Worm (Caenorhabditis elegans) whole organism, young adult: ENCODE measurements around the gene R04E5.9.
A peak's percentile ranks its signal among the peaks of the same experiment; 100 is the strongest.

Experiments used
- B0261.1 ChIP-seq: sonication (generic microtip); optimal IDR thresholded peaks from 2 replicates; lab custom pipeline; 2016; ENCODE audit warnings: mild to moderate bottlenecking, missing genetic modification characterization, moderate library complexity, missing compliant biosample characterization
- F10E7.11 ChIP-seq: sonication (generic microtip); optimal IDR thresholded peaks from 2 replicates; lab custom pipeline; 2017; ENCODE audit warnings: mild to moderate bottlenecking, missing genetic modification characterization, moderate library complexity, missing compliant biosample characterization
- F22D6.2 ChIP-seq: sonication (generic microtip); optimal IDR thresholded peaks from 2 replicates; lab custom pipeline; 2016; ENCODE audit warnings: mild to moderate bottlenecking, missing genetic modification characterization, missing compliant biosample characterization
- F37B4.10 ChIP-seq: fragments of 200-800 bp; sonication (Bioruptor generic); IDR thresholded peaks from 2 replicates; pipeline ENCODE4 v1.3.6; 2022; ENCODE audit warnings: missing genetic modification characterization, missing compliant biosample characterization
- F52B5.7 ChIP-seq: sonication (generic microtip); optimal IDR thresholded peaks from 2 replicates; lab custom pipeline; 2016; ENCODE audit warnings: mild to moderate bottlenecking, missing genetic modification characterization, missing compliant biosample characterization
- Y53F4B.3 ChIP-seq: fragments of 200-800 bp; sonication (Bioruptor generic); IDR thresholded peaks from 2 replicates; pipeline ENCODE4 v1.3.6; 2022; ENCODE audit warnings: missing genetic modification reagents, missing genetic modification characterization, missing compliant biosample characterization
- aptf-2 ChIP-seq: fragments of 200-800 bp; sonication (Bioruptor generic); conservative IDR thresholded peaks from 2 replicates; pipeline ENCODE4 v1.3.6; 2022; ENCODE audit warnings: missing genetic modification reagents, missing genetic modification characterization, missing compliant biosample characterization
- aptf-3 ChIP-seq: fragments of 200-800 bp; sonication (Bioruptor generic); IDR thresholded peaks from 2 replicates; pipeline ENCODE4 v1.3.6; 2022; ENCODE audit warnings: missing genetic modification characterization, missing compliant biosample characterization
- ceh-40 ChIP-seq: fragments of 200-800 bp; sonication (Bioruptor generic); IDR thresholded peaks from 2 replicates; pipeline ENCODE4 v1.3.6; 2022; ENCODE audit warnings: missing genetic modification characterization, missing compliant biosample characterization
- ceh-79 ChIP-seq: sonication (generic microtip); optimal IDR thresholded peaks from 2 replicates; lab custom pipeline; 2017; ENCODE audit warnings: mild to moderate bottlenecking, missing genetic modification characterization, missing compliant biosample characterization
- chd-7 ChIP-seq: sonication (generic microtip); optimal IDR thresholded peaks from 2 replicates; lab custom pipeline; 2016; ENCODE audit warnings: mild to moderate bottlenecking, missing genetic modification characterization, moderate library complexity, missing compliant biosample characterization
- dpl-1 ChIP-seq: fragments of 150-350 bp; optimal IDR thresholded peaks from 2 replicates; lab custom pipeline; 2014; ENCODE audit warnings: missing biosample characterization, missing genetic modification reagents, missing genetic modification characterization
- egrh-3 ChIP-seq: fragments of 200-800 bp; sonication (Bioruptor generic); IDR thresholded peaks from 2 replicates; pipeline ENCODE4 v1.3.6; 2022; ENCODE audit warnings: missing genetic modification reagents, missing genetic modification characterization, missing compliant biosample characterization
- ets-4 ChIP-seq: fragments of 200-800 bp; sonication (Bioruptor generic); optimal IDR thresholded peaks from 2 replicates; lab custom pipeline; 2018; ENCODE audit warnings: mild to moderate bottlenecking, missing genetic modification characterization, missing compliant biosample characterization
- hlh-26 ChIP-seq: fragments of 200-800 bp; sonication (Bioruptor generic); conservative IDR thresholded peaks from 2 replicates; pipeline ENCODE4 v1.3.6; 2022; ENCODE audit warnings: missing genetic modification reagents, missing genetic modification characterization, missing compliant biosample characterization
- hmg-20 ChIP-seq: fragments of 200-800 bp; sonication (Bioruptor generic); IDR thresholded peaks from 2 replicates; pipeline ENCODE4 v1.3.6; 2022; ENCODE audit warnings: missing genetic modification reagents, missing genetic modification characterization, missing compliant biosample characterization
- lsl-1 ChIP-seq: fragments of 200-800 bp; sonication (Bioruptor generic); optimal IDR thresholded peaks from 2 replicates; lab custom pipeline; 2018; ENCODE audit warnings: mild to moderate bottlenecking, missing genetic modification characterization, moderate library complexity, missing compliant biosample characterization
- madf-10 ChIP-seq: sonication (generic microtip); optimal IDR thresholded peaks from 2 replicates; lab custom pipeline; 2016; ENCODE audit warnings: mild to moderate bottlenecking, missing genetic modification characterization, missing compliant biosample characterization
- madf-3 ChIP-seq: fragments of 200-800 bp; sonication (Bioruptor generic); IDR thresholded peaks from 2 replicates; pipeline ENCODE4 v1.3.6; 2022; ENCODE audit warnings: missing genetic modification reagents, missing genetic modification characterization, missing compliant biosample characterization
- madf-6 ChIP-seq: fragments of 200-800 bp; sonication (Bioruptor generic); IDR thresholded peaks from 2 replicates; pipeline ENCODE4 v1.3.6; 2022; ENCODE audit warnings: missing genetic modification reagents, missing genetic modification characterization, missing compliant biosample characterization
- mes-4 ChIP-seq: sonication (generic microtip); optimal IDR thresholded peaks from 2 replicates; lab custom pipeline; 2016; ENCODE audit warnings: missing genotype, missing genetic modification characterization, missing compliant biosample characterization
- nfya-2 ChIP-seq: fragments of 200-800 bp; sonication (Bioruptor generic); IDR thresholded peaks from 2 replicates; pipeline ENCODE4 v1.3.6; 2022; ENCODE audit warnings: missing genetic modification reagents, missing genetic modification characterization, missing compliant biosample characterization
- nfyb-1 ChIP-seq: fragments of 200-800 bp; sonication (Bioruptor generic); IDR thresholded peaks from 2 replicates; pipeline ENCODE4 v1.3.6; 2022; ENCODE audit warnings: missing genetic modification reagents, missing genetic modification characterization, missing compliant biosample characterization
- nhr-120 ChIP-seq: fragments of 200-800 bp; sonication (Bioruptor generic); IDR thresholded peaks from 2 replicates; pipeline ENCODE4 v1.3.6; 2022; ENCODE audit warnings: missing genetic modification characterization, missing compliant biosample characterization
- nhr-179 ChIP-seq: sonication (generic microtip); optimal IDR thresholded peaks from 2 replicates; lab custom pipeline; 2016; ENCODE audit warnings: mild to moderate bottlenecking, missing genetic modification characterization, missing compliant biosample characterization
- nhr-27 ChIP-seq: fragments of 200-800 bp; sonication (Bioruptor generic); optimal IDR thresholded peaks from 2 replicates; lab custom pipeline; 2018; ENCODE audit warnings: mild to moderate bottlenecking, missing genetic modification characterization, moderate library complexity, missing compliant biosample characterization
- nhr-80 ChIP-seq: sonication (generic microtip); optimal IDR thresholded peaks from 2 replicates; lab custom pipeline; 2016; ENCODE audit warnings: missing genetic modification characterization, missing compliant biosample characterization
- pha-4 ChIP-seq: fragments of 150-350 bp; sonication (generic microtip); optimal IDR thresholded peaks from 2 replicates; lab custom pipeline; 2014; ENCODE audit warnings: missing biosample characterization, missing genetic modification reagents, missing genetic modification characterization
- repo-1 ChIP-seq: sonication (generic microtip); optimal IDR thresholded peaks from 2 replicates; lab custom pipeline; 2017; ENCODE audit warnings: mild to moderate bottlenecking, missing genetic modification characterization, missing compliant biosample characterization
- rpc-1 ChIP-seq, 2 experiments: fragments of 150-350 bp in 1 of 2; sonication (generic microtip) in 1 of 2; optimal IDR thresholded peaks; 2 replicates each; lab custom pipeline; 2014 to 2018; ENCODE audit warnings: missing biosample characterization in 1 of 2, missing genetic modification characterization in 1 of 2, missing genetic modification reagents in 1 of 2, missing genotype in 1 of 2
- sea-2 ChIP-seq: fragments of 200-800 bp; sonication (Bioruptor generic); IDR thresholded peaks from 2 replicates; pipeline ENCODE4 v1.3.6; 2022; ENCODE audit warnings: missing genetic modification characterization, missing compliant biosample characterization
- snpc-4 ChIP-seq, 5 experiments: fragments of 150-350 bp in 1 of 5; sonication (generic microtip) in 4 of 5; optimal IDR thresholded peaks; 2 replicates each; lab custom pipeline; 2014 to 2018; ENCODE audit warnings: missing genetic modification characterization in 5 of 5, missing biosample characterization in 3 of 5, antibody characterized with exemption in 2 of 5, mild to moderate bottlenecking in 2 of 5, missing compliant biosample characterization in 2 of 5, missing genotype in 2 of 5, moderate library complexity in 2 of 5, missing genetic modification reagents in 1 of 5
- tbp1 ChIP-seq: fragments of 200-800 bp; sonication (Bioruptor generic); optimal IDR thresholded peaks from 2 replicates; lab custom pipeline; 2018; ENCODE audit warnings: mild to moderate bottlenecking, missing genetic modification characterization, missing compliant biosample characterization
- tbx-9 ChIP-seq: sonication (generic microtip); optimal IDR thresholded peaks from 2 replicates; lab custom pipeline; 2016; ENCODE audit warnings: borderline replicate concordance, missing genetic modification characterization, inconsistent platforms, missing compliant biosample characterization
- ztf-28 ChIP-seq: fragments of 200-800 bp; sonication (Bioruptor generic); IDR thresholded peaks from 2 replicates; pipeline ENCODE4 v1.3.6; 2022; ENCODE audit warnings: missing genetic modification reagents, missing genetic modification characterization, missing compliant biosample characterization

The R04E5.9 gene

DNA sequence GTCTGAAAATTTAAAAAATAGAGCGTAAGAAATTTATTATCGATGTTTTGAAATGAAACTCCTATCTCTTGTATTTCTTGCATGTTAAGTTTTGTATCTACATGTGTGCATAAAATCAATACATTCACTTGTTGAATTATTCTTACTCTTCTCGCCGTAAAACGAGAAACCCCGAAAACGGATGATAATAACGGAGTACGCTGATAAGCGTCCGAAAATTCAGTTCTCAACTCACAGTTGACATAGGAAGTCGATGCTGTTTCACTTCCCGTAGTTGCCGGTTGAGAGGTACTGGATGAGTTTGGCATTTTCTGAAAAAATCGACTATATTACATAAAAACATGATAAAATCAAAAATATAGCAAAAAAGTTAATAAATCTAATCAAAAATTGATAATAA, 24.5 kb upstream of the R04E5.9 start, which contains the start of gene sec-15:
Gene sec-15, minus strand, starts transcription at position 311 of the 400 bp plus-strand sequence.
- no peak for TF ChIP-seq nhr-120 (GFP tag; lab: Robert Waterston, UW)
- no peak for TF ChIP-seq egrh-3 (GFP tag; lab: Robert Waterston, UW)
- TF ChIP-seq F22D6.2, result no peak
- no peak for TF ChIP-seq hlh-26 (GFP tag; lab: Robert Waterston, UW)
- TF ChIP-seq repo-1 (tag; lab: Kevin White, UChicago), result no peak
- no peak for TF ChIP-seq ceh-40 (GFP tag; lab: Robert Waterston, UW)
- TF ChIP-seq Y53F4B.3 (GFP tag; lab: Robert Waterston, UW), result no peak
- no peak for TF ChIP-seq nhr-80 (tag; lab: Kevin White, UChicago)
- no peak for TF ChIP-seq aptf-2
- TF ChIP-seq ztf-28 (GFP tag; lab: Robert Waterston, UW), result no peak

DNA sequence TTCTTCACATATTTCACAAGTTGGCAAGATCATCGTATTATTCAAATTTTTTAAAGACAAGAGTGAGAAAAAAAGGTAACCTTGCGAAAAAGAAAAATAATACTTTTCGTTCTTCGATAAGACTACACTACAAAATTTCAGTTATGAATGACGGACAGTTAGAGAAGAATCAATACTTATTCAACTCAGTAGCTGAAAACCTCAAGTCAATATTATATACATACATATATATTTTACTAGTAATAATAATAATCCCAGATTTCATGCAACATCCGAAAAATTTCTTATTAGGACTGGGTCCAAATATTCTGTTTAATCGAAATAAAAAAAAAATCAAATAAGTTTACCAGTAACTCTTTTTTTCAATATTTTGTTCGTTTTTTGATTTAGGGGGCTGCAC, 20.2 kb upstream of the R04E5.9 start, which contains the start of gene C28G1.6:
Gene C28G1.6, minus strand, starts transcription at position 101 of the 400 bp plus-strand sequence.
- TF ChIP-seq nhr-80 (tag; lab: Kevin White, UChicago) (peak; percentile 33), F52B5.7 (tag; lab: Kevin White, UChicago) (no peak)

DNA sequence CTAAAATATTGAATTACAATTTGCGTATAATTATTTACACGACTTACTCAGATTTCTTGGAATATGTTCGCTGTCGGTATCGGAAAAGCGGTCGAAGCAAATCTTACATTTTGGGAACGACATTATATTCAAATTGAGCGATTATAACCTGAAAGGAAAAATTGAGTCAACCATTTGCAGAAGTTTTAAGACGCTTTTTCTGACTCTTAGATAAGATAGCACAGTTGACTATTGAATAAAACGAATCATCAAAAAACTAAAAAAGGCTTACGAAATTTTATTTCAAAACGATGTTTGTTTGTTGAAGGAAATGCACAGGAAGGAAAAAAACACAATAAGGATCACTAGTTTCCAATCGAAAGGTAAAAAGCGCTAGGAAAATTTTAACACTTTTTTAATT, 17.4 kb upstream of the R04E5.9 start, which contains the start of gene rcs-1:
Gene rcs-1, minus strand, starts transcription at position 176 of the 400 bp plus-strand sequence.
- TF ChIP-seq nhr-80 (tag; lab: Kevin White, UChicago), result peak; percentile 0
- no peak for TF ChIP-seq madf-3 (GFP tag; lab: Robert Waterston, UW)

DNA sequence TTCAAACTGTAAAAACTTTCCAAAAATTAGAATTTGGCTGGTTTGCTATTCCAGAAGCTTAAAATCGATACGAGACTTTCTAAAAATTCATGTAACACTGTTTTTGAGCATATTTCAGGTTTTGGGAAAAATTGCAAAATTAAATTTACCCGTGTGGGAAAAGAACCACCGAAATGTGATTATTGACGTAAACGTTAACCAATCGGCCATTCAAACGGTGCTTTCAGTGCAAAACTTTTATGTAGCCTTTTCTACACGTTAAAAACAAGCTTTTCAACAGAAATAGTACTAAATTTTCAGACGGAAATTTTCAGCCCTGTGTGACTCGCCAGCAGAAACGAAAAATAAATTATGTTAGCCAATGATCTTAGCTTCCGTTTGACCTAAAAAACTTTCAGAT, 15.1 kb upstream of the R04E5.9 start:
- TF ChIP-seq B0261.1 (tag; lab: Kevin White, UChicago), result peak; percentile 55
- TF ChIP-seq tbp1, result peak; percentile 83
- TF ChIP-seq rpc-1 (optimal IDR thresholded peaks at IDR 0.05; lab: Kevin White, UChicago), result peak; percentile 38
- peak; percentile 69 for TF ChIP-seq rpc-1 (tag; optimal IDR thresholded peaks at IDR 0.05; lab: Kevin White, UChicago)

DNA sequence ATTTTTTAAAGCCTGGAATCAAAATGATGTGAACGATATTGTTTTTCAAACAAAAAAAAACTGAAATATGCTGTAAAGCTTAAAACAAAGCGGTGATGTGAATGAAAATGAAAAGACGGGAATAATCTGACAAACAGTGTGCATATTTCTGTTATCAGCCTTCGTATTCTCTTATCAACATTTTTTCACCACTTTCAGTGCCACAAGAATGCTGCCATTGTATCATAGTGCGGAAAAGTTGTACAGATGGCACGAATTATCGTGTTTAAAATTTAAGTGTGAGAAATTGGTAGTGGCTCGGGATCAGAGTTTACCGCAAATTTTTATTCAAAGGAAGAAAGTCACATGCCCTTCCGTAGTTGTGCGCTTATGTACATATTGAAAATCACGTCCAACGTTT, 13.5 kb upstream of the R04E5.9 start, which contains the start of gene ifd-1:
Gene ifd-1, minus strand, starts transcription at position 12 of the 400 bp plus-strand sequence.
- TF ChIP-seq sea-2 (GFP tag; lab: Robert Waterston, UW) (no peak), nhr-80 (tag; lab: Kevin White, UChicago) (peak; percentile 79), ets-4 (GFP tag; lab: Kevin White, UChicago) (peak; percentile 55), aptf-3 (GFP tag; lab: Robert Waterston, UW) (no peak), chd-7 (tag; lab: Kevin White, UChicago) (no peak), snpc-4 (GFP tag; optimal IDR thresholded peaks at IDR 0.05; lab: Kevin White, UChicago) (no peak), snpc-4 (tag; optimal IDR thresholded peaks at IDR 0.05; lab: Kevin White, UChicago) (no peak)

DNA sequence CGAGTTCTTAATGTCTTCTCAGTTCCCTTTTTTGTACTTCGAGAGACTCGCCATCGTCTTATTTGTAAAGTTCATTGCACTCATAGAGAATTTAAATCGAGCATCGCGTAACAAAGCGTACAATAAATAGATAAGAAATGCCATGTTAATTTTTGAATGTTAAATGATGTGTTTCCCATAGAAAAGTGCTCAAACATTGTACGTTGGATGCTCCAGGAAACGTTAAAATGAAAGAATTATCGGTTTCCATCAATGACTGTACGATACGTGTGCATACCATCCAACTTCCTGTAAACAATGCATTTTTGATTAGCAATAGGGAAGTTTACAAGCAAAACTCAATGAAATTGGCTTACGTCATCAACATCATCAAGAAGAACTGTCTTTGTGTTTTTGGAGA, 9.7 kb upstream of the R04E5.9 start:
- TF ChIP-seq pha-4 (tag; lab: Kevin White, UChicago) (no peak), nhr-80 (tag; lab: Kevin White, UChicago) (peak; percentile 35), tbx-9 (tag; lab: Kevin White, UChicago) (no peak), nfyb-1 (GFP tag; lab: Robert Waterston, UW) (no peak)

DNA sequence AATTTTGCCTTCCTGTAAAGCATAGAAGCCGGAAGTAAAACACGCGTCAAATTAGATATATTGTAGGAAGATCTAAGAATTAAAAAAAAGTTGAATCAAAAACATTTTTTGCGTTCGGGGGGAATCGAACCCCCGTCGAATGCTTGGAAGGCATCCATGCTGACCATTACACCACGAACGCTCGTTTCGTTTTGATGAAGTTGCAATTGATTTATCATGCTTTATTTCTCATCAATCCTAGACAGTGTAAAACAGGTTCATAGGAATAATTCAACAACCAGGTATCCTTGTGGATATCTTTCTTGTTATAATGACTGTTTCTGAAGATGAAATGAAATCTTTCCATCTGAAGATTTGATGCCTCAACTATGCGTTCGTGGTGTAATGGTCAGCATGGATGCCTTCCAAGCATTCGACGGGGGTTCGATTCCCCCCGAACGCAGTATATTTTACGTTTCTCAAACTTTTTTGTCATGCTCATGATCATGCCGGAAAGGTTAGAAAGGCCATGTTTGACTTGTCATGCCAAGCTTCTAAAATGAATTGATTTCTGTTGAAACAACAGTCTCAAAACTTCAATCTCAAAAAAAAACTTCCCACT, 9.0 kb upstream of the R04E5.9 start:
- no peak for TF ChIP-seq F37B4.10 (GFP tag; lab: Robert Waterston, UW)
- no peak for TF ChIP-seq madf-6 (GFP tag; lab: Robert Waterston, UW)
- TF ChIP-seq ztf-28 (GFP tag; lab: Robert Waterston, UW), result no peak
- no peak for TF ChIP-seq madf-10
- TF ChIP-seq dpl-1 (GFP tag; lab: Kevin White, UChicago), result no peak
- peak; percentile 42 for TF ChIP-seq snpc-4 (GFP tag; optimal IDR thresholded peaks at IDR 0.05; lab: Kevin White, UChicago)
- TF ChIP-seq snpc-4 (tag; optimal IDR thresholded peaks at IDR 0.05; lab: Kevin White, UChicago), result peak in 1 of 4 experiments; percentile 64
- no peak for TF ChIP-seq F10E7.11 (tag; lab: Kevin White, UChicago)
- peak; percentile 88 for TF ChIP-seq rpc-1 (optimal IDR thresholded peaks at IDR 0.05; lab: Kevin White, UChicago)
- peak; percentile 86 for TF ChIP-seq rpc-1 (tag; optimal IDR thresholded peaks at IDR 0.05; lab: Kevin White, UChicago)
- no peak for TF ChIP-seq chd-7 (tag; lab: Kevin White, UChicago)
- no peak for TF ChIP-seq lsl-1 (GFP tag; lab: Kevin White, UChicago)
- no peak for TF ChIP-seq mes-4
- TF ChIP-seq nhr-27 (tag; lab: Kevin White, UChicago), result no peak
- peak; percentile 13; the same call in 1 of the 2 replicates for TF ChIP-seq hmg-20 (GFP tag; lab: Robert Waterston, UW)
- peak; percentile 87 for TF ChIP-seq tbp1
- no peak for TF ChIP-seq nhr-179 (tag; lab: Kevin White, UChicago)
- no peak for TF ChIP-seq ceh-79 (tag; lab: Kevin White, UChicago)
- TF ChIP-seq nfya-2 (GFP tag; lab: Robert Waterston, UW), result no peak
